Worm (Caenorhabditis elegans) whole organism, L2 larva: ENCODE measurements around the gene C18H9.6.

Source experiments
- ZK546.5 ChIP-seq: sonication (generic microtip); optimal IDR thresholded peaks from 2 replicates; lab custom pipeline; 2017; ENCODE audit warnings: missing biosample characterization, missing genetic modification characterization
- aly-2 ChIP-seq: fragments of 150-350 bp; optimal IDR thresholded peaks from 2 replicates; lab custom pipeline; 2014; ENCODE audit warnings: missing biosample characterization, missing genetic modification characterization
- ama-1 ChIP-seq: fragments of 150-350 bp; optimal IDR thresholded peaks from 2 replicates; lab custom pipeline; 2018; ENCODE audit warnings: inconsistent platforms
- blmp-1 ChIP-seq: sonication (generic microtip); optimal IDR thresholded peaks from 2 replicates; lab custom pipeline; 2017; ENCODE audit warnings: missing genetic modification characterization, mild to moderate bottlenecking, missing compliant biosample characterization, antibody characterized with exemption, moderate library complexity; ENCODE audit not compliant: insufficient read depth
- ceh-82 ChIP-seq: fragments of 150-350 bp; optimal IDR thresholded peaks from 2 replicates; lab custom pipeline; 2014; ENCODE audit warnings: missing biosample characterization, missing genetic modification characterization
- crh-2 ChIP-seq: sonication (generic microtip); optimal IDR thresholded peaks from 2 replicates; lab custom pipeline; 2017; ENCODE audit warnings: missing biosample characterization, missing genetic modification characterization
- dmd-4 ChIP-seq: sonication (generic microtip); optimal IDR thresholded peaks from 2 replicates; lab custom pipeline; 2017; ENCODE audit warnings: missing biosample characterization, missing genetic modification characterization
- egl-27 ChIP-seq: sonication (generic microtip); optimal IDR thresholded peaks from 3 replicates; lab custom pipeline; 2017; ENCODE audit warnings: missing biosample characterization, missing genetic modification reagents, missing genetic modification characterization
- elt-1 ChIP-seq: fragments of 150-350 bp; optimal IDR thresholded peaks from 2 replicates; lab custom pipeline; 2014; ENCODE audit warnings: missing biosample characterization, missing genetic modification characterization
- elt-3 ChIP-seq: sonication (generic microtip); optimal IDR thresholded peaks from 2 replicates; lab custom pipeline; 2017; ENCODE audit warnings: missing biosample characterization, missing genetic modification characterization
- fos-1 ChIP-seq: fragments of 150-350 bp; optimal IDR thresholded peaks from 2 replicates; lab custom pipeline; 2014; ENCODE audit warnings: missing biosample characterization, missing genetic modification characterization
- gmeb-1 ChIP-seq: fragments of 150-350 bp; optimal IDR thresholded peaks from 2 replicates; lab custom pipeline; 2014; ENCODE audit warnings: missing biosample characterization, missing genetic modification characterization
- lin-11 ChIP-seq: fragments of 150-350 bp; sonication (generic microtip); optimal IDR thresholded peaks from 2 replicates; lab custom pipeline; 2014; ENCODE audit warnings: missing biosample characterization, missing genetic modification characterization, inconsistent platforms, mixed read lengths
- lin-13 ChIP-seq: fragments of 150-350 bp; optimal IDR thresholded peaks from 2 replicates; lab custom pipeline; 2014; ENCODE audit warnings: missing biosample characterization, missing genetic modification reagents, missing genetic modification characterization
- lin-39 ChIP-seq: fragments of 150-350 bp; optimal IDR thresholded peaks from 2 replicates; lab custom pipeline; 2014; ENCODE audit warnings: missing biosample characterization, missing genetic modification reagents, missing genetic modification characterization
- lsy-2 ChIP-seq, 2 experiments: fragments of 150-350 bp in 1 of 2; sonication (generic microtip) in 1 of 2; optimal IDR thresholded peaks; 2 replicates each; lab custom pipeline; 2014 to 2017; ENCODE audit warnings: missing biosample characterization in 2 of 2, missing genetic modification characterization in 2 of 2
- mab-5 ChIP-seq: fragments of 150-350 bp; optimal IDR thresholded peaks from 2 replicates; lab custom pipeline; 2014; ENCODE audit warnings: missing biosample characterization, missing genetic modification characterization
- mdl-1 ChIP-seq, 2 experiments: fragments of 150-350 bp in 1 of 2; sonication (generic microtip) in 1 of 2; optimal IDR thresholded peaks; 2 replicates each; lab custom pipeline; 2017; ENCODE audit warnings: missing biosample characterization in 2 of 2, missing genetic modification characterization in 2 of 2
- nhr-10 ChIP-seq: sonication (generic microtip); optimal IDR thresholded peaks from 2 replicates; lab custom pipeline; 2017; ENCODE audit warnings: missing biosample characterization, missing genetic modification characterization
- nhr-21 ChIP-seq: fragments of 150-350 bp; optimal IDR thresholded peaks from 2 replicates; lab custom pipeline; 2014; ENCODE audit warnings: missing biosample characterization, missing genetic modification characterization
- nhr-237 ChIP-seq: fragments of 150-350 bp; optimal IDR thresholded peaks from 2 replicates; lab custom pipeline; 2014; ENCODE audit warnings: missing biosample characterization, missing genetic modification characterization
- nhr-25 ChIP-seq: fragments of 150-350 bp; sonication (generic microtip); optimal IDR thresholded peaks from 3 replicates; lab custom pipeline; 2014; ENCODE audit warnings: missing biosample characterization, missing genetic modification characterization
- nhr-6 ChIP-seq: fragments of 150-350 bp; optimal IDR thresholded peaks from 2 replicates; lab custom pipeline; 2014; ENCODE audit warnings: missing biosample characterization, missing genetic modification characterization
- nhr-77 ChIP-seq: fragments of 150-350 bp; optimal IDR thresholded peaks from 2 replicates; lab custom pipeline; 2014; ENCODE audit warnings: missing biosample characterization, missing genetic modification characterization
- peb-1 ChIP-seq: fragments of 150-350 bp; optimal IDR thresholded peaks from 2 replicates; lab custom pipeline; 2014; ENCODE audit warnings: missing biosample characterization, missing genetic modification characterization
- sem-4 ChIP-seq: fragments of 150-350 bp; optimal IDR thresholded peaks from 2 replicates; lab custom pipeline; 2014; ENCODE audit warnings: missing biosample characterization, missing genetic modification reagents, missing genetic modification characterization
- sma-3 ChIP-seq: sonication (generic microtip); optimal IDR thresholded peaks from 2 replicates; lab custom pipeline; 2016; ENCODE audit warnings: missing genetic modification reagents, missing genetic modification characterization, missing compliant biosample characterization
- sma-9 ChIP-seq, 2 experiments: fragments of 150-350 bp in 1 of 2; sonication (generic microtip) in 1 of 2; optimal IDR thresholded peaks; 2 replicates each; lab custom pipeline; 2014 to 2016; ENCODE audit warnings: missing genetic modification characterization in 2 of 2, mild to moderate bottlenecking in 1 of 2, missing biosample characterization in 1 of 2, missing compliant biosample characterization in 1 of 2, missing genetic modification reagents in 1 of 2, moderate library complexity in 1 of 2
- snpc-4 ChIP-seq: fragments of 150-350 bp; optimal IDR thresholded peaks from 2 replicates; lab custom pipeline; 2014; ENCODE audit warnings: missing biosample characterization, missing genetic modification characterization
- unc-39 ChIP-seq: fragments of 150-350 bp; optimal IDR thresholded peaks from 2 replicates; lab custom pipeline; 2014; ENCODE audit warnings: missing biosample characterization, missing genetic modification characterization
- unc-55 ChIP-seq: fragments of 150-350 bp; sonication (generic microtip); optimal IDR thresholded peaks from 3 replicates; lab custom pipeline; 2014; ENCODE audit warnings: missing biosample characterization, missing genetic modification reagents, missing genetic modification characterization
- zag-1 ChIP-seq: fragments of 150-350 bp; optimal IDR thresholded peaks from 2 replicates; lab custom pipeline; 2014; ENCODE audit warnings: missing biosample characterization, missing genetic modification characterization
- ztf-1 ChIP-seq: fragments of 200-800 bp; sonication (Bioruptor generic); conservative IDR thresholded peaks from 2 replicates; pipeline ENCODE4 v1.3.6; 2022; ENCODE audit warnings: missing genetic modification characterization, missing compliant biosample characterization
- ztf-11 ChIP-seq: sonication (generic microtip); optimal IDR thresholded peaks from 2 replicates; lab custom pipeline; 2017; ENCODE audit warnings: missing biosample characterization, missing genetic modification characterization

C18H9.6 gene

DNA sequence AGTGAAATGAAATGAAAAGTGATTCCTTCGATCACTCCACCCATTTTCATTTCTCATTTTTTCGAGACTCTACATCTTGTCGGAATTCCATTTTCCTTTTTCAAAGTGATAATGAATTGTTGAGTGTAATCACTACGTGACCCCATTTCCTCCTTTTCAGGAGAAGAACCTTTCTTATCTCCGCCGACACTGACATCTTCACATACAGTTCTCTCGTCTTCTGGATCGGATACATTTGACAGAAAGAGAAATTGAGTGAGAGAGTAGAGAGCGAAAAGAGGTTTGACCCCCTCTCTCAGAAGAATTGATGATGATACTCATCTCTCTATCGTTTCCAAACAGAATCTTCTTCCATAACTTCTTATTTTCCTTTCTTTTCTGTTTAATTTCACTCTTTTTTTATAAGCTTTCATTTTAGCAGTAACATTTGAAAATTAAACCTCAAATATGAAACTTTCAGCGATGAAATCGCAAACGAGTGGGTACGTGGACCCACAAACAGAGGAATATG is 12.5 kb upstream of the C18H9.6 start, which contains the start of gene dpy-2:
Gene dpy-2 (plus strand): TSS at position 461 of the 511 bp plus-strand sequence.
- TF ChIP-seq nhr-237 (tag; lab: Kevin White, UChicago) (no peak), blmp-1 (tag; lab: Kevin White, UChicago) (peak; percentile 67), unc-55 (GFP tag; lab: Kevin White, UChicago) (no peak), nhr-10 (tag; lab: Kevin White, UChicago) (no peak), ceh-82 (tag; lab: Kevin White, UChicago) (no peak), dmd-4 (tag; lab: Kevin White, UChicago) (no peak), aly-2 (no peak), lin-11 (no peak), nhr-21 (tag; lab: Kevin White, UChicago) (peak; percentile 44)

- TF ChIP-seq nhr-237 (tag; lab: Kevin White, UChicago) (no peak), sma-3 (GFP tag; lab: Kevin White, UChicago) (no peak), mdl-1 (tag; optimal IDR thresholded peaks at IDR 0.05; lab: Kevin White, UChicago) (no peak), zag-1 (tag; lab: Kevin White, UChicago) (no peak), snpc-4 (no peak), dmd-4 (tag; lab: Kevin White, UChicago) (no peak), nhr-25 (tag; lab: Kevin White, UChicago) (no peak), ztf-1 (no peak), ama-1 (no peak), peb-1 (no peak), sma-9 (GFP tag; optimal IDR thresholded peaks at IDR 0.05; lab: Kevin White, UChicago) (no peak), sma-9 (tag; optimal IDR thresholded peaks at IDR 0.05; lab: Kevin White, UChicago) (no peak), egl-27 (tag; lab: Kevin White, UChicago) (no peak), lin-39 (tag; lab: Kevin White, UChicago) (no peak), nhr-10 (tag; lab: Kevin White, UChicago) (no peak), nhr-6 (no peak)
Observed at ce11 chrII:6713003-6713402, 11.6 kb upstream of the C18H9.6 start.

ce11 chrII:6712177-6712981 is 11.0 kb upstream of the C18H9.6 start, which contains the start of the genes dpy-10 and T14B4.19:
Gene dpy-10, minus strand, starts transcription at chrII:6712227.
Gene T14B4.19, minus strand, starts transcription at chrII:6712931.
- TF ChIP-seq fos-1 (tag; lab: Kevin White, UChicago) (peak; percentile 33), sma-3 (GFP tag; lab: Kevin White, UChicago) (peak; percentile 51), lsy-2 (tag; optimal IDR thresholded peaks at IDR 0.05; lab: Kevin White, UChicago) (peak in 1 of 2 experiments; percentile 63), ztf-11 (tag; lab: Kevin White, UChicago) (no peak), mab-5 (no peak), egl-27 (tag; lab: Kevin White, UChicago) (peak; percentile 9), nhr-237 (tag; lab: Kevin White, UChicago) (no peak), lin-13 (GFP tag; lab: Kevin White, UChicago) (no peak), nhr-21 (tag; lab: Kevin White, UChicago) (peak; percentile 92), ztf-1 (no peak), nhr-77 (tag; lab: Kevin White, UChicago) (no peak), mdl-1 (tag; optimal IDR thresholded peaks at IDR 0.05; lab: Kevin White, UChicago) (no peak), gmeb-1 (tag; lab: Kevin White, UChicago) (no peak), crh-2 (tag; lab: Kevin White, UChicago) (no peak), blmp-1 (tag; lab: Kevin White, UChicago) (peak; percentile 92), elt-1 (tag; lab: Kevin White, UChicago) (peak; percentile 42), ZK546.5 (no peak), unc-55 (GFP tag; lab: Kevin White, UChicago) (no peak), sem-4 (tag; lab: Kevin White, UChicago) (peak; percentile 16), aly-2 (no peak), sma-9 (GFP tag; optimal IDR thresholded peaks at IDR 0.05; lab: Kevin White, UChicago) (peak; percentile 84), sma-9 (tag; optimal IDR thresholded peaks at IDR 0.05; lab: Kevin White, UChicago) (no peak)

- TF ChIP-seq fos-1 (tag; lab: Kevin White, UChicago) (no peak), unc-55 (GFP tag; lab: Kevin White, UChicago) (no peak), sem-4 (tag; lab: Kevin White, UChicago) (no peak), nhr-6 (no peak), elt-3 (tag; lab: Kevin White, UChicago) (no peak), egl-27 (tag; lab: Kevin White, UChicago) (no peak), ztf-11 (tag; lab: Kevin White, UChicago) (no peak), nhr-10 (tag; lab: Kevin White, UChicago) (no peak), unc-39 (tag; lab: Kevin White, UChicago) (no peak), aly-2 (no peak)
- TF ChIP-seq, all 48 proteins: peak for 0
Observed at ce11 chrII:6710596-6710995, 9.2 kb upstream of the C18H9.6 start.
